Worm (Caenorhabditis elegans): Measurements from ENCODE around the gene slt-1.

DNA sequence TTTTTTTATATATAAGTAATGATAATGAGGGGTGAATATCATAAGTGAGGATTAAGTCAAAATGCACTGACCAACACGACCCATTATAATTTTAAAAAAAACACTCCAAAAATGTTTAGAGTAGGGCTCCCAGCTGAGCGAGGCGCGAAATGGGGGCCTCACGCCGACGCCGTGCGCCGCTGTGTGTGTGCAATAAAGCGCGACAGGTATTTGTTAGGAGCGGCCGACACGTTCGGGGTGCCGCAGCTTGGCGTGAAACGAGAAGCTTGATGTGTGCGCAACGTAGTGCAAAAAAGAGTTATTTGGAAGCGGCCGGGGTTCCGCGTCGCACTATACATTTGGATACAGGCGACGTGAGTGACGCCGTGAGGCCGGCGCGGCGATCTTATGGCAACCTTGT is 50.8 kb downstream of the slt-1 start:
- no peak for TF ChIP-seq blmp-1 (tag; optimal IDR thresholded peaks at IDR 0.05)
- no peak for TF ChIP-seq jun-1 (tag; optimal IDR thresholded peaks at IDR 0.05)
- no peak for TF ChIP-seq lir-3 (tag; optimal IDR thresholded peaks at IDR 0.05; ENCODE audit: poor library complexity)
- TF ChIP-seq ceh-90 (tag; optimal IDR thresholded peaks at IDR 0.05) = no peak
- TF ChIP-seq mef-2 (tag; optimal IDR thresholded peaks at IDR 0.05) = no peak

Data from whole organism, L1 larva.